Fruit fly (Drosophila melanogaster) whole organism, embryonic: Measurements from ENCODE around the gene aop.

Experiments used
- Atf6 ChIP-seq: fragments of 200-800 bp; sonication (Bioruptor generic); IDR thresholded peaks from 2 replicates; pipeline ENCODE4 v1.3.6; 2022; ENCODE audit warnings: missing biosample characterization, missing genetic modification characterization
- CG13775 ChIP-seq: fragments of 200-800 bp; sonication (Bioruptor generic); optimal IDR thresholded peaks from 3 replicates; lab custom pipeline; 2017; ENCODE audit warnings: missing biosample characterization, mild to moderate bottlenecking, missing genetic modification characterization
- CG16815 ChIP-seq: fragments of 200-800 bp; sonication (Bioruptor generic); optimal IDR thresholded peaks from 3 replicates; lab custom pipeline; 2017; ENCODE audit warnings: missing biosample characterization, mild to moderate bottlenecking, missing genetic modification characterization
- CG2889 ChIP-seq: fragments of 200-800 bp; sonication (Bioruptor generic); IDR thresholded peaks from 3 replicates; pipeline ENCODE4 v1.3.6; 2022; ENCODE audit warnings: missing biosample characterization, missing genetic modification characterization
- CG30020 ChIP-seq: fragments of 200-800 bp; optimal IDR thresholded peaks from 2 replicates; lab custom pipeline; 2019; ENCODE audit warnings: missing biosample characterization, mild to moderate bottlenecking, missing genetic modification characterization, moderate library complexity
- CG4707 ChIP-seq: fragments of 200-800 bp; sonication (Bioruptor generic); optimal IDR thresholded peaks from 2 replicates; lab custom pipeline; 2018; ENCODE audit warnings: missing biosample characterization, mild to moderate bottlenecking, missing genetic modification characterization, moderate library complexity
- CG4730 ChIP-seq: fragments of 200-800 bp; sonication (Bioruptor generic); IDR thresholded peaks from 2 replicates; pipeline ENCODE4 v1.3.6; 2022; ENCODE audit warnings: missing biosample characterization, missing genetic modification characterization
- CG7357 ChIP-seq: fragments of 200-800 bp; sonication (Bioruptor generic); IDR thresholded peaks from 3 replicates; pipeline ENCODE4 v1.3.6; 2022; ENCODE audit warnings: missing biosample characterization, missing genetic modification characterization
- CG7556 ChIP-seq: fragments of 200-800 bp; sonication (Bioruptor generic); optimal IDR thresholded peaks from 2 replicates; lab custom pipeline; 2017; ENCODE audit warnings: missing biosample characterization, mild to moderate bottlenecking, missing genetic modification characterization
- D19B ChIP-seq: fragments of 200-800 bp; sonication (Bioruptor generic); optimal IDR thresholded peaks from 2 replicates; lab custom pipeline; 2017; ENCODE audit warnings: missing biosample characterization, mild to moderate bottlenecking, missing genetic modification characterization
- Dbx ChIP-seq: fragments of 200-800 bp; sonication (Bioruptor generic); IDR thresholded peaks from 3 replicates; pipeline ENCODE4 v1.3.6; 2022; ENCODE audit warnings: missing biosample characterization, missing genetic modification characterization
- Dll ChIP-seq: fragments of 200-800 bp; sonication (Bioruptor generic); IDR thresholded peaks from 4 replicates; pipeline ENCODE4 v1.3.6; 2022; ENCODE audit warnings: missing biosample characterization, missing genetic modification characterization; ENCODE audit not compliant: partially characterized antibody
- E2f1 ChIP-seq: fragments of 200-800 bp; sonication (Bioruptor generic); IDR thresholded peaks from 2 replicates; pipeline ENCODE4 v1.3.6; 2022; ENCODE audit warnings: missing biosample characterization, missing genetic modification characterization
- Eip74EF ChIP-seq, 2 experiments: fragments of 200-800 bp in 1 of 2; fragments of >200 bp in 1 of 2; sonication (Bioruptor generic) in 1 of 2; optimal IDR thresholded peaks; 2 replicates each; lab custom pipeline; 2017 to 2019; ENCODE audit warnings: missing biosample characterization in 2 of 2, missing genetic modification characterization in 2 of 2, mild to moderate bottlenecking in 1 of 2, moderate library complexity in 1 of 2
- HLH54F ChIP-seq: fragments of 200-800 bp; sonication (Bioruptor generic); optimal IDR thresholded peaks from 3 replicates; lab custom pipeline; 2016; ENCODE audit warnings: missing biosample characterization, missing genetic modification characterization
- Hand ChIP-seq: fragments of 200-800 bp; sonication (Bioruptor generic); optimal IDR thresholded peaks from 2 replicates; lab custom pipeline; 2017; ENCODE audit warnings: mild to moderate bottlenecking, missing biosample characterization, missing genetic modification reagents, missing genetic modification characterization
- MESR4 ChIP-seq: fragments of 200-800 bp; sonication (Bioruptor generic); optimal IDR thresholded peaks from 2 replicates; lab custom pipeline; 2018; ENCODE audit warnings: missing biosample characterization, mild to moderate bottlenecking, missing genetic modification characterization, moderate library complexity
- Med ChIP-seq: fragments of 200-800 bp; sonication (Bioruptor generic); peaks from one replicate; lab custom pipeline; 2016; ENCODE audit warnings: missing biosample characterization, missing genetic modification characterization, mild to moderate bottlenecking, inconsistent platforms, moderate library complexity
- Mes4 ChIP-seq: fragments of 200-800 bp; sonication (Bioruptor generic); optimal IDR thresholded peaks from 2 replicates; lab custom pipeline; 2016; ENCODE audit warnings: missing biosample characterization, missing genetic modification characterization
- Mrtf ChIP-seq: fragments of 200-800 bp; sonication (Bioruptor generic); IDR thresholded peaks from 3 replicates; pipeline ENCODE4 v1.3.6; 2022; ENCODE audit warnings: missing biosample characterization, missing genetic modification characterization
- NK7.1 ChIP-seq: fragments of 200-800 bp; sonication (Bioruptor generic); optimal IDR thresholded peaks from 3 replicates; lab custom pipeline; 2016; ENCODE audit warnings: missing biosample characterization, missing genetic modification characterization
- YL-1 ChIP-seq: fragments of 200-800 bp; sonication (Bioruptor generic); optimal IDR thresholded peaks from 3 replicates; lab custom pipeline; 2017; ENCODE audit warnings: missing biosample characterization, mild to moderate bottlenecking, missing genetic modification characterization
- bbx ChIP-seq: fragments of 200-800 bp; sonication (Bioruptor generic); IDR thresholded peaks from 2 replicates; pipeline ENCODE4 v1.3.6; 2022; ENCODE audit warnings: missing biosample characterization, missing genetic modification characterization; ENCODE audit not compliant: partially characterized antibody
- bcd ChIP-seq: fragments of 200-800 bp; sonication (Bioruptor generic); optimal IDR thresholded peaks from 2 replicates; lab custom pipeline; 2017; ENCODE audit warnings: missing biosample characterization, mild to moderate bottlenecking, missing genetic modification characterization
- bowl ChIP-seq: fragments of 200-800 bp; sonication (Bioruptor generic); IDR thresholded peaks from 2 replicates; pipeline ENCODE4 v1.3.6; 2022; ENCODE audit warnings: missing biosample characterization, missing genetic modification characterization
- bsh ChIP-seq, 2 experiments: fragments of 200-800 bp; sonication (Bioruptor generic); optimal IDR thresholded peaks; 2 replicates each; lab custom pipeline; 2017 to 2018; ENCODE audit warnings: mild to moderate bottlenecking in 2 of 2, missing biosample characterization in 2 of 2, missing genetic modification characterization in 2 of 2, moderate library complexity in 1 of 2
- ci ChIP-seq: fragments of 200-800 bp; sonication (Bioruptor generic); IDR thresholded peaks from 3 replicates; pipeline ENCODE4 v1.3.6; 2022; ENCODE audit warnings: missing biosample characterization, missing genetic modification characterization
- crp ChIP-seq, 2 experiments: fragments of 200-800 bp; sonication (Bioruptor generic); optimal IDR thresholded peaks; 2 replicates in 1 of 2; 3 replicates in 1 of 2; lab custom pipeline; 2017; ENCODE audit warnings: missing biosample characterization in 2 of 2, missing genetic modification characterization in 2 of 2, mild to moderate bottlenecking in 1 of 2, moderate library complexity in 1 of 2
- dati ChIP-seq: fragments of 200-800 bp; sonication (Bioruptor generic); IDR thresholded peaks from 2 replicates; pipeline ENCODE4 v1.3.6; 2022; ENCODE audit warnings: missing biosample characterization, missing genetic modification characterization
- eve ChIP-seq, 2 experiments: fragments of >200 bp; optimal IDR thresholded peaks; 2 replicates each; lab custom pipeline; 2017; ENCODE audit warnings: missing biosample characterization in 2 of 2, missing genetic modification characterization in 2 of 2
- hkb ChIP-seq, 2 experiments: fragments of 200-800 bp in 1 of 2; fragments of >200 bp in 1 of 2; sonication (Bioruptor generic) in 1 of 2; IDR thresholded peaks in 1 of 2; optimal IDR thresholded peaks in 1 of 2; 2 replicates each; pipeline versions ENCODE4 v1.3.6 to Lab custom; 2017 to 2022; ENCODE audit warnings: missing biosample characterization in 1 of 2, missing genetic modification characterization in 1 of 2
- kay ChIP-seq: fragments of 200-800 bp; sonication (Bioruptor generic); optimal IDR thresholded peaks from 2 replicates; lab custom pipeline; 2016; ENCODE audit warnings: missing biosample characterization, missing genetic modification characterization
- lov ChIP-seq, 2 experiments: fragments of 200-800 bp in 1 of 2; fragments of >200 bp in 1 of 2; sonication (Bioruptor generic) in 1 of 2; IDR thresholded peaks in 1 of 2; optimal IDR thresholded peaks in 1 of 2; 2 replicates in 1 of 2; 3 replicates in 1 of 2; pipeline versions ENCODE4 v1.3.6 to Lab custom; 2017 to 2022; ENCODE audit warnings: missing biosample characterization in 1 of 2, missing genetic modification characterization in 1 of 2
- luna ChIP-seq: fragments of 200-800 bp; sonication (Bioruptor generic); optimal IDR thresholded peaks from 2 replicates; lab custom pipeline; 2016; ENCODE audit warnings: missing biosample characterization, missing genetic modification characterization
- pfk ChIP-seq: fragments of 200-800 bp; sonication (Bioruptor generic); optimal IDR thresholded peaks from 2 replicates; lab custom pipeline; 2018; ENCODE audit warnings: missing biosample characterization, mild to moderate bottlenecking, missing genetic modification characterization, moderate library complexity
- phol ChIP-seq: fragments of 200-800 bp; sonication (Bioruptor generic); optimal IDR thresholded peaks from 3 replicates; lab custom pipeline; 2018; ENCODE audit warnings: missing biosample characterization, mild to moderate bottlenecking, missing genetic modification characterization, moderate library complexity
- row ChIP-seq: fragments of 200-800 bp; sonication (Bioruptor generic); IDR thresholded peaks from 3 replicates; pipeline ENCODE4 v1.3.6; 2022; ENCODE audit warnings: missing biosample characterization, missing genetic modification characterization
- sima ChIP-seq: fragments of 200-800 bp; sonication (Bioruptor generic); optimal IDR thresholded peaks from 2 replicates; lab custom pipeline; 2016; ENCODE audit warnings: missing biosample characterization, missing genetic modification characterization
- slp2 ChIP-seq: fragments of 200-800 bp; sonication (Bioruptor generic); optimal IDR thresholded peaks from 2 replicates; lab custom pipeline; 2016; ENCODE audit warnings: missing biosample characterization, missing genetic modification characterization

Gene aop

dm6 chr2L:2144725-2145656 lies 33.6 kb downstream of the aop start, which contains the start of gene tho2 (continued):
- TF ChIP-seq phol (tag; lab: Kevin White, UChicago) (peak; percentile 2), CG13775 (peak; percentile 11), CG7357 (GFP tag; lab: Robert Waterston, UW) (0 out of 3 replicates have a peak, but pooled peaks have one; percentile 27), Mes4 (GFP tag; lab: Kevin White, UChicago) (no peak), CG2889 (GFP tag; lab: Robert Waterston, UW) (no peak), D19B (GFP tag; lab: Kevin White, UChicago) (no peak), MESR4 (GFP tag; lab: Kevin White, UChicago) (peak; percentile 78), CG16815 (GFP tag; lab: Kevin White, UChicago) (no peak), Dll (0 out of 4 replicates have a peak, but pooled peaks have one; percentile 40), pfk (peak; percentile 93), Dbx (GFP tag; lab: Robert Waterston, UW) (0 out of 3 replicates have a peak, but pooled peaks have one; percentile 19), ci (GFP tag; lab: Robert Waterston, UW) (no peak), HLH54F (GFP tag; lab: Kevin White, UChicago) (no peak), CG7556 (GFP tag; lab: Kevin White, UChicago) (no peak), CG4730 (GFP tag; lab: Robert Waterston, UW) (no peak), bsh (GFP tag; optimal IDR thresholded peaks at IDR 0.05; lab: Kevin White, UChicago) (no peak), luna (GFP tag; lab: Kevin White, UChicago) (no peak), crp (GFP tag; optimal IDR thresholded peaks at IDR 0.05; lab: Kevin White, UChicago) (peak in 1 of 2 experiments; percentile 48), E2f1 (GFP tag; lab: Robert Waterston, UW) (no peak), Hand (GFP tag; lab: Kevin White, UChicago) (no peak), sima (GFP tag; lab: Kevin White, UChicago) (no peak), bbx (GFP tag; lab: Robert Waterston, UW) (no peak), YL-1 (GFP tag; lab: Kevin White, UChicago) (peak; percentile 61), hkb (optimal IDR thresholded peaks at IDR 0.05; lab: Kevin White, UChicago) (no peak), hkb (GFP tag; IDR thresholded peaks at IDR 0.05; lab: Robert Waterston, UW) (no peak), lov (optimal IDR thresholded peaks at IDR 0.05; lab: Kevin White, UChicago) (no peak), lov (GFP tag; IDR thresholded peaks at IDR 0.05; lab: Robert Waterston, UW) (no peak), bcd (GFP tag; lab: Kevin White, UChicago) (no peak), kay (GFP tag; lab: Kevin White, UChicago) (no peak), Med (GFP tag; lab: Kevin White, UChicago) (peak; percentile 62), bowl (GFP tag; lab: Robert Waterston, UW) (no peak), CG4707 (GFP tag; lab: Kevin White, UChicago) (no peak), Eip74EF (GFP tag; optimal IDR thresholded peaks at IDR 0.05; lab: Kevin White, UChicago) (no peak), row (GFP tag; lab: Robert Waterston, UW) (peak; percentile 66), slp2 (GFP tag; lab: Kevin White, UChicago) (no peak), NK7.1 (GFP tag; lab: Kevin White, UChicago) (no peak), Mrtf (GFP tag; lab: Robert Waterston, UW) (no peak), Atf6 (0 out of 2 replicates have a peak, but pooled peaks have one; percentile 27), dati (GFP tag; lab: Robert Waterston, UW) (no peak), CG30020 (tag; lab: Kevin White, UChicago) (peak; percentile 98), eve (GFP tag; optimal IDR thresholded peaks at IDR 0.05; lab: Kevin White, UChicago) (no peak)
